Fruit fly (Drosophila melanogaster) whole organism, pupa: ENCODE measurements around the gene yata.

Experiments
- CG10348 ChIP-seq: fragments of 200-800 bp; sonication (Bioruptor generic); IDR thresholded peaks from 2 replicates; pipeline ENCODE4 v1.3.6; 2022; ENCODE audit warnings: missing biosample characterization, missing genetic modification characterization
- CG12605 ChIP-seq: fragments of 200-800 bp; sonication (Bioruptor generic); IDR thresholded peaks from 2 replicates; pipeline ENCODE4 v1.3.6; 2022; ENCODE audit warnings: missing biosample characterization, missing genetic modification characterization
- CG13204 ChIP-seq: fragments of 200-800 bp; sonication (Bioruptor generic); optimal IDR thresholded peaks from 2 replicates; lab custom pipeline; 2018; ENCODE audit warnings: missing biosample characterization, mild to moderate bottlenecking, missing genetic modification characterization, moderate library complexity
- CG14655 ChIP-seq: fragments of 200-800 bp; sonication (Bioruptor generic); optimal IDR thresholded peaks from 3 replicates; lab custom pipeline; 2017; ENCODE audit warnings: mild to moderate bottlenecking, missing biosample characterization, missing genetic modification reagents, missing genetic modification characterization
- CG15710 ChIP-seq: fragments of 200-800 bp; sonication (Bioruptor generic); optimal IDR thresholded peaks from 2 replicates; lab custom pipeline; 2018; ENCODE audit warnings: missing biosample characterization, mild to moderate bottlenecking, missing genetic modification characterization, moderate library complexity
- CG17806 ChIP-seq: fragments of 200-800 bp; sonication (Bioruptor generic); optimal IDR thresholded peaks from 2 replicates; lab custom pipeline; 2018; ENCODE audit warnings: missing biosample characterization, mild to moderate bottlenecking, missing genetic modification characterization, moderate library complexity
- CG32121 ChIP-seq: fragments of 200-800 bp; sonication (Bioruptor generic); IDR thresholded peaks from 2 replicates; pipeline ENCODE4 v1.3.6; 2022; ENCODE audit warnings: missing biosample characterization, missing genetic modification characterization
- CG34367 ChIP-seq: fragments of 200-800 bp; sonication (Bioruptor generic); optimal IDR thresholded peaks from 2 replicates; lab custom pipeline; 2018; ENCODE audit warnings: missing biosample characterization, mild to moderate bottlenecking, missing genetic modification characterization
- CG4496 ChIP-seq: fragments of 200-800 bp; sonication (Bioruptor generic); IDR thresholded peaks from 3 replicates; pipeline ENCODE4 v1.3.6; 2022; ENCODE audit warnings: missing biosample characterization, missing genetic modification characterization
- CG8159 ChIP-seq: fragments of 200-800 bp; sonication (Bioruptor generic); optimal IDR thresholded peaks from 3 replicates; lab custom pipeline; 2018; ENCODE audit warnings: missing biosample characterization, mild to moderate bottlenecking, missing genetic modification characterization, moderate library complexity
- CG8301 ChIP-seq: fragments of 200-800 bp; sonication (Bioruptor generic); optimal IDR thresholded peaks from 2 replicates; lab custom pipeline; 2018; ENCODE audit warnings: missing biosample characterization, mild to moderate bottlenecking, missing genetic modification characterization
- CG9948 ChIP-seq: fragments of 200-800 bp; sonication (Bioruptor generic); optimal IDR thresholded peaks from 2 replicates; lab custom pipeline; 2018; ENCODE audit warnings: missing biosample characterization, mild to moderate bottlenecking, missing genetic modification characterization, moderate library complexity
- D1 ChIP-seq: fragments of 200-800 bp; sonication (Bioruptor generic); optimal IDR thresholded peaks from 2 replicates; lab custom pipeline; 2018; ENCODE audit warnings: missing biosample characterization, mild to moderate bottlenecking, missing genetic modification characterization, moderate library complexity
- EcR ChIP-seq: fragments of 200-800 bp; sonication (Bioruptor generic); optimal IDR thresholded peaks from 3 replicates; lab custom pipeline; 2019; ENCODE audit warnings: missing biosample characterization, missing genetic modification characterization, mild to moderate bottlenecking, moderate library complexity, missing genetic modification reagents
- Ets98B ChIP-seq: fragments of 200-800 bp; sonication (Bioruptor generic); IDR thresholded peaks from 2 replicates; pipeline ENCODE4 v1.3.6; 2022; ENCODE audit warnings: missing biosample characterization, missing genetic modification characterization
- Pif1A ChIP-seq: fragments of 200-800 bp; sonication (Bioruptor generic); optimal IDR thresholded peaks from 3 replicates; lab custom pipeline; 2016; ENCODE audit warnings: missing biosample characterization, missing genetic modification characterization
- Pif1B ChIP-seq: fragments of 200-800 bp; sonication (Bioruptor generic); optimal IDR thresholded peaks from 3 replicates; lab custom pipeline; 2016; ENCODE audit warnings: missing biosample characterization, missing genetic modification characterization
- Snoo ChIP-seq: fragments of 200-800 bp; sonication (Bioruptor generic); optimal IDR thresholded peaks from 3 replicates; lab custom pipeline; 2017; ENCODE audit warnings: missing biosample characterization, mild to moderate bottlenecking, missing genetic modification characterization, inconsistent platforms
- fd96Ca ChIP-seq: fragments of 200-800 bp; sonication (Bioruptor generic); IDR thresholded peaks from 3 replicates; pipeline ENCODE4 v1.3.6; 2022; ENCODE audit warnings: missing biosample characterization, missing genetic modification characterization
- gl ChIP-seq: fragments of 200-800 bp; sonication (Bioruptor generic); optimal IDR thresholded peaks from 2 replicates; lab custom pipeline; 2018; ENCODE audit warnings: missing biosample characterization, mild to moderate bottlenecking, missing genetic modification characterization
- rn ChIP-seq: fragments of 200-800 bp; sonication (Bioruptor generic); IDR thresholded peaks from 2 replicates; pipeline ENCODE4 v1.3.6; 2022; ENCODE audit warnings: missing biosample characterization, missing genetic modification characterization

The yata gene

DNA sequence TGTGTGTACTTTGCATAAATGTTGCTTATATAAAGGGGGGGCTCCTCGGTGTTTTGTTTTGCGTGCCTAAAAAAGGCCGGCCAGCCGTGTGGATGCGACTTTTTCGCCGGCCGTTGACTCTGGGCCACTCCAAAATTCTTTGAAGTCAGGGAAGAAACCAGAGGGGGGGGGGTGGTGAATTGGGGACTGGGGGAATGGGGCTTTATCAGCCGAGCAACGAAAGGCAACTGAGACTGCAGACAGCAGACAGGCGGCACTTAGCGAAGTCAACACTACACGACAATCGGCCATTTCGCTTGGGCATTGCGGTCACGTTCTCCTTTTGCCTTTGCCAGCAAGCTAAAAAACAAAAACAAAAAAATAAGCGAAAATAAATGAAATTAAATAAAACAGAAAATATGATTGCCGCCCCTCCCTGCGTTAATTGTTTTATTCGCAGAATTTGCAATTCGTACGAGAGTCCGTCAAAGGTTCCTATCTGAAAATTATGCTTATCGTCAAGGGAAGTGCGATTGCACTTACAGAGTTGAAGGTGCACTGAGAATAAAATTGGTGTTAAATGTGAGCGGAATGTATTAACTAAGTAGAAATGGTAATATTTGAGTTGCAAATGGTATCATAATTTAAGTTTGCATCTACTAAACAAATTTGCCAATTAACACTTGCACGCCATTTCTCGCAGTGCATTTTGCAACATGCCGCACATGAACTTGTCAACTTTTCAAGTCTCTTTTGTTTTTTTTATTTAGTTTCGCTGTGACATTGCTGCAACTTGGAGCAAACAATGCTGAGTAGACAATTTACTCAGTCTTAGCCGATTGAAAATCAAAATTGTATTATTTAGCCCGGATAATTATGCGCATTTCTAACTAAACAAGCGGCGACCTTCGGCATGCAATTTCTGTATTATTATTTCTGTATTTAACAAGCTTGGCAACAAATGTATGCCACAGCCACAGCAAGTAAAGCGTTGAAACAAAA, 37.3 kb downstream of the yata start:
- TF ChIP-seq CG15710 (no peak), CG32121 (peak; percentile 59; the same call in 1 of the 2 replicates), CG13204 (GFP tag; lab: Kevin White, UChicago) (no peak), CG14655 (GFP tag; lab: Kevin White, UChicago) (no peak), fd96Ca (GFP tag; lab: Robert Waterston, UW) (peak; percentile 74), Snoo (tag; lab: Kevin White, UChicago) (peak; percentile 90), EcR (no peak), D1 (tag; lab: Kevin White, UChicago) (no peak), CG17806 (tag; lab: Kevin White, UChicago) (peak; percentile 63), rn (GFP tag; lab: Robert Waterston, UW) (0 out of 2 replicates have a peak, but pooled peaks have one; percentile 28), CG12605 (GFP tag; lab: Robert Waterston, UW) (no peak; the same call in 1 of the 2 replicates), Pif1A (peak; percentile 87), gl (tag; lab: Kevin White, UChicago) (no peak), Pif1B (GFP tag; lab: Kevin White, UChicago) (peak; percentile 77), CG10348 (no peak), CG8159 (peak; percentile 71), CG9948 (tag; lab: Kevin White, UChicago) (peak; percentile 49), Ets98B (0 out of 2 replicates have a peak, but pooled peaks have one; percentile 22), CG4496 (GFP tag; lab: Robert Waterston, UW) (peak; percentile 75), CG34367 (no peak), CG8301 (tag; lab: Kevin White, UChicago) (peak; percentile 53)

DNA sequence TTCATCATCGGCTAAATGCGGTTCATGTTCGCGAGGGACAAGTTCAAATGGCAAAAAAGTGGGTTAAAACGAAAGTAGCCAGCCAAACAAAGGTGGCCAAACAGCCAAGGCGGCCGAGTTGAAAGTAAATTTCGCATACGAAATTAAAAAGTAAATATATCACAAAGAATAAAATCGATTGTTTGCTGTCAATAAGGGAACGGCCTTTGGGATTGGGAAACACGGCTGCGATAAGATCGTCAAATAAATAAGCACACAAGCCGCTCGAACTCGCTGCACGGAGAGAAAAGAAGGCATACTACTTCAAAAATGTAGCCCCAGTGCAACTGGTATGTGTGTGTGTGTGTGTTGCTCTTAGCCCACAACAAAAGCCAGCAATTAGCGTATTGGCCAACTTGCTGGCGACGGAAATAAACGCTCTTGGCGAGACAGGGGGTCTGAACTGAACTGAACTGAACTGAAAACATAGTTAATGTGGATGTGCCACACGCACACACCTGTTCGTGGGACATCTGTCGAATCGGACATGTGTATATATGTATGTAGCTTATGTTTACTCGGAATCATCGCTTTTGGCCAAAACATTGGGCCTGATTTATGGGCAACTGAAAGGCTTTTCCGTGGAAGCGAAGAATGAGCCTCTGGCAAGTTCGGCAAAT, 39.0 kb downstream of the yata start:
- TF ChIP-seq Ets98B (no peak), Snoo (tag; lab: Kevin White, UChicago) (peak; percentile 6)

DNA sequence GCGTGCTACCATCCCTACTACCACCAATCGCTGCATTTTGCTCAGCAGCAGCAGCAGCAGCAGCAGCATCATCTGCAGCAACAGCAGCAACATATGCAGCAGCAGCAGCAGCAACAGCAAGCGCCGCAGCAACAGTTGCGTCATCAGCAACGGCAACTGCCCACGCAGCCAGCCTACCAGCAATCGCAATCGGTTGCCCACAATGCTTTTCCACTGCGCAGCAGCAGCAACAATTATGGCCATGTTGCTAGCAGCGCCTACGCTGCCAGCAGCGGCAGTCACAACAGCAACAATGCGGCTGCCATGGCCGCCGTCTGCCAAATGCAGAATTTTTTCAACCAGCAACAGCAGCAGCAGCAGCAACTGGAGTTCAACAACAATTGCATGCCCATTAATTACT, 41.2 kb downstream of the yata start:
- TF ChIP-seq Pif1A (no peak), CG32121 (no peak), CG12605 (GFP tag; lab: Robert Waterston, UW) (no peak), CG14655 (GFP tag; lab: Kevin White, UChicago) (no peak), rn (GFP tag; lab: Robert Waterston, UW) (no peak)

DNA sequence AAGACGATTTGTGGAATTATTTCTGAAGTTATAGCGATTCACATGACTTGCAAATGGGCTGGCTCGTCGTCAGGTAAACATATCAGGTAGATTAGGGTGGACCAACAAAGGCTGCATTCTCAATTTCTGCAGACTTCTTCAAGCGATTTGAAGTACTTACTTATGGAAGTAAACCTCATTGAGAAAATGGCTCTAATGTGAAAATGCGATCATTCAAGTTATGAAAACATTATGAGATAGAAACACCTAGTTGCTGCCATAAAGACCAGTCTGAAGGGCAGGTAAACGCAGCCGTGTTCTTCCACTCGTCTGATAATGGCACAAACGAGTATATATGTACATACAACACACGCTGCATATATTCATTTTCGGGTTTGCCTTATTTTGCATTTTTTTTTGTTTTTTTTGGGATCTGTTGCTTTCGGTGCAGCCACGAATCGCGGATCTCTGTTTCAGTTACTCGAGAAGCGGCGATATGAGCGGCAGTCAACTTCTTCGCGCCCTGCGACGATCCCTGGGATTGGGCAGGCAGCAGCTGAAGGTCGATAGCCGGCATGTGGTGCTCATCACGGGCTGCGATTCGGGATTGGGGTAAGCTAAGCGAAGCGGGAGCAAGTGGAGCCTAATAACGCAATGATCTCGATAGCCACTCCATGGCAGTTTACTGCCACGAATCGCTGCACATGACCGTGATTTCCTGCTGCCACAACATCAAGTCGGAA, 45.3 kb downstream of the yata start, which contains the start of gene sro:
TSS of gene sro (plus strand) at position 437 of the 722 bp plus-strand sequence.
- TF ChIP-seq CG32121 (no peak), CG15710 (no peak), CG8159 (peak; percentile 86), CG17806 (tag; lab: Kevin White, UChicago) (no peak)

DNA sequence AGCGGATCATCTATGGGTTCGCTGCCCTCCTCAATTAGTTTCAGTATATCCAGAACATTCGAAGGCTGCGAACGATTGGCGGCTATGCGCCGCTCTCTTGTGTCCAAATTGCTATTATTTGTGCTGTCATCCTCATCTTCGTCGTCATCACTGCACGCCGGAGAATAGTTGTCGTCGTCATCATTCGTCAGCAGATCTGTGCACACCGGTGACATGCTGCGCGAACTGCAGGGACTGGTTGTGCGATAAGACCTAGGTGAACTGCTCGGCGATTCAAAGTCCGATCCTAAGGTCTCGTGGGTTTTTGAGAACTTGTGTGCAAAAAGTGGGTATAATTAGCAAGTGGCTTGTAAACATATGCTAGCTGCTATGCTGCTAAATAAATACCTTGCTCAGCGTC, 48.2 kb downstream of the yata start:
- TF ChIP-seq CG8159 (no peak), Pif1A (no peak), EcR (no peak), CG8301 (tag; lab: Kevin White, UChicago) (no peak), CG9948 (tag; lab: Kevin White, UChicago) (no peak), Pif1B (GFP tag; lab: Kevin White, UChicago) (no peak), CG32121 (no peak), CG17806 (tag; lab: Kevin White, UChicago) (no peak), Ets98B (no peak)

DNA sequence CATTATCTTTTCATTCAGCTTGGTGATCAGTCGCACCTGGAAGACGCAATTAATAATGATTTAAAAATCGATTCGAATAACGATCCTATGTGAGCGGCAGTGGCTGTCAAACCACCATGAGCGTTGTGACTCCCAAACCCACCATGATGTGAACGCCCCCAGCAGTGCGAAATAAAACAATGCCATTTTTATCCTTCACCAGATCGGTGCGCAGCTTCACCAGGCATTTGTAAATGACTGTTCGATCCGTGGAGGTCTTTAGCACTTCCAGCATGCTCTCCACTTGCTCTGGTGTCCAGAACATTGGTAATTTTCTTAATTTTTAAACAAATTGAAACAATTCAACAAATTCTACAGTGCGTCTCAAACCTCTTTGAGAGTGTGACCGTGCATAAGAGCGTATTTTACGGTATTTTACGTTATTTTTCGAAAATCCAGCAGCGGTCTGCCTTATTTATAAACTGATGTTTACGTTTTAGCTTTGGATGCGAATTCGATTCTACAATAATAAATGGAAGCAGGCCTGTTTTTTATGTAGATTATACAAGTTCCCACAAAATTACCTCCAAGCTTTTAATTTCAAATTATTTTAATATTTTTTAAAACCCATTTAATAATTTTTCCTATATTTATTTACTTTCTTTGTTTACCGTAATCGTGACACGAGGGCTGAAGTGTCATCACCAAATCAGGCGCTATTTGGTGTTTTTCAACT, 50.1 kb downstream of the yata start, which contains the start of the genes Rnb and Drice:
TSS of gene Rnb (minus strand) at position 389 of the 715 bp plus-strand sequence.
TSS of gene Drice (plus strand) at position 693 of the 715 bp plus-strand sequence.
- TF ChIP-seq CG4496 (GFP tag; lab: Robert Waterston, UW) = peak; percentile 46; the same call in 1 of the 3 replicates
- TF ChIP-seq CG34367 = peak; percentile 20
- peak; percentile 33 for TF ChIP-seq CG15710
- no peak for TF ChIP-seq D1 (tag; lab: Kevin White, UChicago)
- TF ChIP-seq rn (GFP tag; lab: Robert Waterston, UW) = no peak
- no peak for TF ChIP-seq CG12605 (GFP tag; lab: Robert Waterston, UW)
- TF ChIP-seq Pif1A = no peak
- peak; percentile 52 for TF ChIP-seq CG8159
- no peak; the same call in 1 of the 2 replicates for TF ChIP-seq Ets98B
- peak; percentile 3 for TF ChIP-seq Snoo (tag; lab: Kevin White, UChicago)
- TF ChIP-seq CG9948 (tag; lab: Kevin White, UChicago) = peak; percentile 11
- no peak for TF ChIP-seq CG14655 (GFP tag; lab: Kevin White, UChicago)
- TF ChIP-seq EcR = peak; percentile 98
- no peak for TF ChIP-seq CG10348
- peak; percentile 9 for TF ChIP-seq CG17806 (tag; lab: Kevin White, UChicago)
- no peak for TF ChIP-seq CG13204 (GFP tag; lab: Kevin White, UChicago)
- TF ChIP-seq Pif1B (GFP tag; lab: Kevin White, UChicago) = no peak
- TF ChIP-seq gl (tag; lab: Kevin White, UChicago) = no peak
- no peak for TF ChIP-seq CG8301 (tag; lab: Kevin White, UChicago)
- TF ChIP-seq fd96Ca (GFP tag; lab: Robert Waterston, UW) = peak; percentile 26; the same call in 1 of the 3 replicates
- TF ChIP-seq CG32121 = peak; percentile 21; the same call in 1 of the 2 replicates
- TF ChIP-seq, all 21 proteins: peak for 10
